Fruit fly (Drosophila melanogaster): ENCODE data around the gene CG13096.

The CG13096 gene

dm6 chr2L:8534515-8535295 is 23.0 kb upstream of the CG13096 start:
- TF ChIP-seq CG8478 (optimal IDR thresholded peaks at IDR 0.05), result no peak
- no peak for TF ChIP-seq CTCF (optimal IDR thresholded peaks at IDR 0.05)

DNA sequence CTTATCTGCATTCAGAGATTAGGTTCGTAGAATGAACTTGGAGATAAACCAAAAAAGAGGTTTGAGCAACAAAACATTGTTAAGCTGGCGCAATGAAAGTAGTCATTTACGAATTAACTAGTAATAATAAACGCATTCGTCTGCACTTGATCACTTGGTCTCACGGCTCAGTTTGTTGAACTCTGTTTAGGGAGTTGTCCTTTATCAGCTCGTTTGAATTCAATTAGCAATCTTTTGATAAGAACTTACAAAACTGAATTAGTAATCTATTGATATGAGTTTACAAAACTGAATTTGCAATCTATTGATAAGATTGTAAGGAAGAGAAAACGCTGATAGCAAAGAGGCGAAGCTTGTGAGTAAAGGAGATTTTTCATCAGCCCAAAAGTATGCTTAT is 22.4 kb upstream of the CG13096 start:
- TF ChIP-seq CG8478 (optimal IDR thresholded peaks at IDR 0.05), result no peak
- TF ChIP-seq CTCF (optimal IDR thresholded peaks at IDR 0.05), result no peak

DNA sequence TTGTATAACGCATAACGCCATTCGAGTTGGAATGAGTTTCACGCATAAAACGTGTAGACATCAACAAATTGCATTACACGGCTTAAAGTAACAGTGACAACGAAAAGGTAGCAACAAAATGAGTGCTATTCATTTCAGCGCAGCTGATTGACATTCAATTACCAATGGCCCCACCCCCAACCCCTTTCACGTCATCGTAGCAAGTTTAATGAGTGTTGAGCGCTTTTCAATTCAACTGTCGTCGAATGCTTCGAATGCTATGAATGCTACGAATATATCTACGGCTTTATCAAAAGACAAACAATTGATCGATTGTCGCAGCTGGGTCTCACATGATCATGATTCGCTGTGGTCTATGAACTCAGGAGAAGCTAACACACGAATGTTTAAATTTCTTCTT is 22.0 kb upstream of the CG13096 start:
- TF ChIP-seq CTCF (optimal IDR thresholded peaks at IDR 0.05), result no peak

DNA sequence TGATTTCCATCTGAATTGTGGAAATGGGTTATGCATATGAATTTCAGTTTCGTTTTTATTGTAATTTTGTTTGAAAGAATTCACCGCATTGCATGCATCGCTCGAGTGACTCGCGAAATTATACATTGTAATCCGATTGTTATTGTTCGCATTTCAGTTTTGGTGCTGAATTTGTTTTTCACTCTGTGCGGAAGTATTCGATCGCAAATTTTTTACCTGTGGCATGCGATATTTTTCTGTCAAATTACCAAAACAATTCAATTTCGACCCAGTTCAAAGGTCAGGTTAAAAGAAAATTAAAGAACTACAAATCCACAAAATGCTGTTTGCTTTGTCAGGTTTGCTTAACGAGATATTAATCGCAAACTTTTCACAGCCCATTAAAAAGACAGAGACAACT is 21.1 kb upstream of the CG13096 start:
- TF ChIP-seq CTCF (optimal IDR thresholded peaks at IDR 0.05) (no peak), CG8478 (optimal IDR thresholded peaks at IDR 0.05) (no peak)

dm6 chr2L:8530189-8530588 is 18.5 kb upstream of the CG13096 start:
- TF ChIP-seq CG8478 (optimal IDR thresholded peaks at IDR 0.05), result no peak
- TF ChIP-seq CTCF (optimal IDR thresholded peaks at IDR 0.05), result no peak

dm6 chr2L:8528951-8529430 is 17.3 kb upstream of the CG13096 start, which contains the start of gene CG17834:
CG17834 (plus strand) TSS chr2L:8529141.
- TF ChIP-seq CTCF (optimal IDR thresholded peaks at IDR 0.05) (no peak), CG8478 (optimal IDR thresholded peaks at IDR 0.05) (no peak)

dm6 chr2L:8528318-8528717 is 16.7 kb upstream of the CG13096 start, which contains the start of the genes lmgA and lmgB:
lmgA (minus strand) TSS chr2L:8528618.
lmgB (minus strand) TSS chr2L:8528618.
- TF ChIP-seq CTCF (optimal IDR thresholded peaks at IDR 0.05) (no peak), CG8478 (optimal IDR thresholded peaks at IDR 0.05) (no peak)

dm6 chr2L:8525000-8525399 is 13.3 kb upstream of the CG13096 start:
- TF ChIP-seq CG8478 (optimal IDR thresholded peaks at IDR 0.05) (no peak), CTCF (optimal IDR thresholded peaks at IDR 0.05) (no peak)

dm6 chr2L:8522781-8523180 is 11.1 kb upstream of the CG13096 start:
- TF ChIP-seq CTCF (optimal IDR thresholded peaks at IDR 0.05) (no peak), CG8478 (optimal IDR thresholded peaks at IDR 0.05) (no peak)

DNA sequence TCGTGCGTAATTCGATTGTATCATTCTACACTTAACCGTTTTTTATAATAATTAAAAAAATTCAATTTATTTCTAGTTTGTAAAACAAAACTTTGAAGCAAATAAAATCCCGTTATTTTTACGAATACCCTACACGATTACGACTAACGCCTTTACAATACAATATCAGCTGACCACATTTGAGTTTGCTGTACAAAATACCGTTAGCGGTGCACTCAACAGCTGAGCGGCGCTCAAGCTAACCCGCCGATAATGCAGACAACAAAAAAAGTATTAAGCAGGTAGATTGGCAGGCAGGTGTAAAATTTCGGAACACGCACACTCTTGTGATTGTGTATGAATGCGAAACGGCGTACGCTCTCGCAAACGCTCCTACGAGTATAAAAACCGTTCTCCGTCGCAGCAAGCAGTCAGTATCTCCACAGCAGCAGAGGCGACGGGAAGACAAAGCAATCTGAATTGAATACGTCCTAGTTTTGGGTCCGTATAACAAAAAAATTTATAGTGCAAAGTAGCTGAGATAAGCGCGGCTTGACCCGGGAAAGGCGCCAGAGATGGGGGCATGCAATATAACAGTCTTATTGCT is 10.2 kb upstream of the CG13096 start, which contains the start of gene Acer:
Gene Acer, plus strand, starts transcription at position 210 of the 586 bp plus-strand sequence.
- TF ChIP-seq CG8478 (optimal IDR thresholded peaks at IDR 0.05) (no peak), CTCF (optimal IDR thresholded peaks at IDR 0.05) (no peak)

DNA sequence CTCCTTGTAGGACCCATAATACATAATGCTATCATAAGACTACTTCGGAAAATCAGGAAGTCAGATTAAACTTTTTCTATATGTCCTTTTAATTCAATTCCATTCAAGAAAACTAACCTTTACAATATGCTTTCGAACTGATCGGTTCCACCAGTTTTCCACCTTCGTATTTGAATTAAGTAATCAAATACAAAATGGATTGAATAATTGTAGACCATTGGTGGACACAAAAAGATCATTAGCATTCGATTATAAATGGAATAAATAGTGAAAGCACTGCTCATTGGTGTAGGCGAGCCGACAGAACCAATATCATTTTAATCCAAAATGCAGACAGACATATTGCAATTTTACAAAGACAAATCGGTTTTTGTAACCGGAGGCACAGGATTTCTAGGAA is 7.7 kb upstream of the CG13096 start, which contains the start of gene Sgp:
Gene Sgp, plus strand, starts transcription at position 301 of the 400 bp plus-strand sequence.
- no peak for TF ChIP-seq CG8478 (optimal IDR thresholded peaks at IDR 0.05)
- TF ChIP-seq CTCF (optimal IDR thresholded peaks at IDR 0.05), result no peak

- no peak for TF ChIP-seq CG8478 (optimal IDR thresholded peaks at IDR 0.05)
- TF ChIP-seq CTCF (optimal IDR thresholded peaks at IDR 0.05), result no peak
Measured at dm6 chr2L:8517256-8517694, 5.6 kb upstream of the CG13096 start, which contains the start of the genes mRpL51 and Uba4. mRpL51 (minus strand) TSS chr2L:8517380. Uba4 (plus strand) TSS chr2L:8517411.

DNA sequence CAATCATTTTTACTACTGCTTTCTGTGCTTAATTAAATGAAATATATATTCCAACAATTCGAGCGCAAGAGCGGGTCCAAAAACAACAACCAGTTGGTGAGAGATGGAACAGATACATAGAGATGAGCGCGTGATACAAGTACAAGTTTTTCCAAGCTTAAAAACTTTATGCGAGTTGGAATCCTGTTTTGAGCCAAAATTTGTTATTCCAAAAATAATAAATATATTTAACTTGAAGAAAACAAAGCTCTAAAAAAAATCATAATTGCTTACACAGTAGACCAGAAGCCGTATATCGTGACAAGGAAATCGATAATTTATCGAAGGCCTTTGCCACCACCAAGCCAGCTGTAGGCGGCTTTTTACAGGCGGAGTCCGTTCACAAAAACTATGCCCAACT is 3.1 kb upstream of the CG13096 start, which contains the start of the genes CG13097 and PIG-U:
Gene CG13097, minus strand, starts transcription at position 121 of the 400 bp plus-strand sequence.
Gene PIG-U, plus strand, starts transcription at position 349 of the 400 bp plus-strand sequence.
- TF ChIP-seq CG8478 (optimal IDR thresholded peaks at IDR 0.05) (no peak), CTCF (optimal IDR thresholded peaks at IDR 0.05) (no peak)

DNA sequence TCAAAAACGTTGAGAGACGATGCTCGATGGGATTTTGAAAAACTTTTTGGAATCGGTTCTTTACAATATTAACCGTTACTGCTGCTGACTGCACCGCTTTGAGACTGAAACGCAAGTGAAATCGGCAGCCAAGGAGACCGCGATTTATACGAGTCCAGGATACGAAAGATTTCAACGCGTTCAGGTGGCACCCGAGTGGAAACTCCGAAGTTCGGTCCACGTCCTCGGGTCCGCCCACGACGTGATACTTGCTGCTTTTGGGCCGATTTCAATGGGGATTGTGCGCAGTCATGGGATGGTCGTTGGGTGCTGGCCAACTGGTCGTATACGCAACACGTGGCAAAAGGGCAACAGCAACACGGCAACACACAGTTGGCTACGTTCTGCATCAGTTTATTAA is 4.9 kb downstream of the CG13096 start, which contains the start of gene Dh31:
Gene Dh31, minus strand, starts transcription at position 117 of the 400 bp plus-strand sequence.
- no peak for TF ChIP-seq CG8478 (optimal IDR thresholded peaks at IDR 0.05)
- no peak for TF ChIP-seq CTCF (optimal IDR thresholded peaks at IDR 0.05)

dm6 chr2L:8496269-8496668 is 15.4 kb downstream of the CG13096 start, which contains the start of gene Bace:
Bace (minus strand) TSS chr2L:8496307.
- TF ChIP-seq CG8478 (optimal IDR thresholded peaks at IDR 0.05) (no peak), CTCF (optimal IDR thresholded peaks at IDR 0.05) (no peak)
